Worm (Caenorhabditis elegans): ENCODE data around the gene F36F12.1.

Gene F36F12.1

ce11 chrV:2103118-2103517, at the start of gene F36F12.1:
Gene F36F12.1, minus strand, starts transcription at chrV:2103218.
- TF ChIP-seq nhr-25 (tag; optimal IDR thresholded peaks at IDR 0.05): no peak
- no peak for TF ChIP-seq nhr-6 (tag; optimal IDR thresholded peaks at IDR 0.05)
- no peak for TF ChIP-seq ceh-82 (tag; optimal IDR thresholded peaks at IDR 0.05)
- TF ChIP-seq lin-11 (tag; optimal IDR thresholded peaks at IDR 0.05): no peak
- TF ChIP-seq nhr-21 (tag; optimal IDR thresholded peaks at IDR 0.05): no peak

ce11 chrV:2151458-2151857, 48.4 kb upstream of the F36F12.1 start, which contains the start of gene srbc-24:
Gene srbc-24, plus strand, starts transcription at chrV:2151758.
- no peak for TF ChIP-seq ZK546.5 (tag; optimal IDR thresholded peaks at IDR 0.05)
- TF ChIP-seq ztf-1 (GFP tag; conservative IDR thresholded peaks at IDR 0.05): no peak
- no peak for TF ChIP-seq unc-55 (GFP tag; optimal IDR thresholded peaks at IDR 0.05)
- no peak for TF ChIP-seq nhr-129 (tag; optimal IDR thresholded peaks at IDR 0.05)
- TF ChIP-seq lin-13 (GFP tag; optimal IDR thresholded peaks at IDR 0.05): no peak
- no peak for TF ChIP-seq crh-2 (tag; optimal IDR thresholded peaks at IDR 0.05)
- no peak for TF ChIP-seq nhr-23 (tag; optimal IDR thresholded peaks at IDR 0.05)
- TF ChIP-seq F13H6.1 (tag; optimal IDR thresholded peaks at IDR 0.05): no peak
- TF ChIP-seq nhr-6 (tag; optimal IDR thresholded peaks at IDR 0.05): no peak
- no peak for TF ChIP-seq aly-2 (tag; optimal IDR thresholded peaks at IDR 0.05)
- TF ChIP-seq R02D3.7 (tag; optimal IDR thresholded peaks at IDR 0.05): no peak
- no peak for TF ChIP-seq ama-1 (optimal IDR thresholded peaks at IDR 0.05)
- no peak for TF ChIP-seq sem-4 (tag; optimal IDR thresholded peaks at IDR 0.05)
- TF ChIP-seq nhr-10 (tag; optimal IDR thresholded peaks at IDR 0.05): no peak
- TF ChIP-seq lin-39 (tag; optimal IDR thresholded peaks at IDR 0.05): no peak
- TF ChIP-seq sma-3 (GFP tag; optimal IDR thresholded peaks at IDR 0.05): no peak

ce11 chrV:2150876-2151275, 47.9 kb upstream of the F36F12.1 start, which contains the start of gene C45H4.13:
Gene C45H4.13, minus strand, starts transcription at chrV:2150976.
- no peak for TF ChIP-seq fos-1 (tag; optimal IDR thresholded peaks at IDR 0.05)
- TF ChIP-seq unc-55 (GFP tag; optimal IDR thresholded peaks at IDR 0.05): no peak
- TF ChIP-seq lin-11 (tag; optimal IDR thresholded peaks at IDR 0.05): no peak
- TF ChIP-seq elt-3 (tag; optimal IDR thresholded peaks at IDR 0.05): no peak

ce11 chrV:2149432-2149831, 46.4 kb upstream of the F36F12.1 start, which contains the start of gene C45H4.21:
Gene C45H4.21, minus strand, starts transcription at chrV:2149532.
- TF ChIP-seq nhr-237 (tag; optimal IDR thresholded peaks at IDR 0.05) (no peak), alr-1 (tag; optimal IDR thresholded peaks at IDR 0.05) (no peak), R02D3.7 (tag; optimal IDR thresholded peaks at IDR 0.05) (no peak), mab-5 (tag; optimal IDR thresholded peaks at IDR 0.05) (no peak), mbf-1 (tag; optimal IDR thresholded peaks at IDR 0.05) (no peak), nhr-11 (tag; optimal IDR thresholded peaks at IDR 0.05) (no peak), aly-2 (tag; optimal IDR thresholded peaks at IDR 0.05) (no peak), sma-9 (GFP tag; optimal IDR thresholded peaks at IDR 0.05) (no peak), sma-9 (tag; optimal IDR thresholded peaks at IDR 0.05) (no peak), unc-39 (tag; optimal IDR thresholded peaks at IDR 0.05) (no peak), F13H6.1 (tag; optimal IDR thresholded peaks at IDR 0.05) (no peak), ceh-82 (tag; optimal IDR thresholded peaks at IDR 0.05) (no peak), zag-1 (tag; optimal IDR thresholded peaks at IDR 0.05) (no peak), sma-3 (GFP tag; optimal IDR thresholded peaks at IDR 0.05) (no peak), ztf-1 (GFP tag; conservative IDR thresholded peaks at IDR 0.05) (no peak), elt-3 (tag; optimal IDR thresholded peaks at IDR 0.05) (no peak)

- no peak for TF ChIP-seq zag-1 (tag; optimal IDR thresholded peaks at IDR 0.05)
- TF ChIP-seq nhr-10 (tag; optimal IDR thresholded peaks at IDR 0.05): no peak
- TF ChIP-seq unc-39 (tag; optimal IDR thresholded peaks at IDR 0.05): no peak
- no peak for TF ChIP-seq alr-1 (tag; optimal IDR thresholded peaks at IDR 0.05)
- TF ChIP-seq mbf-1 (tag; optimal IDR thresholded peaks at IDR 0.05): no peak
Measured at ce11 chrV:2146795-2147194, 43.8 kb upstream of the F36F12.1 start, which contains the start of gene srbc-20. Gene srbc-20, plus strand, starts transcription at chrV:2147095.

- TF ChIP-seq snpc-4 (tag; optimal IDR thresholded peaks at IDR 0.05) (no peak), F13H6.1 (tag; optimal IDR thresholded peaks at IDR 0.05) (no peak)
Measured at ce11 chrV:2146044-2146443, 43.0 kb upstream of the F36F12.1 start, which contains the start of gene str-52. Gene str-52, minus strand, starts transcription at chrV:2146144.
